Worm (Caenorhabditis elegans): ENCODE data around the gene duxl-1.
"Not testable (repeated sequence)": the region's sequence is repeated elsewhere in the genome, so short reads cannot be mapped to it uniquely, and the experiment has no call there.

DNA sequence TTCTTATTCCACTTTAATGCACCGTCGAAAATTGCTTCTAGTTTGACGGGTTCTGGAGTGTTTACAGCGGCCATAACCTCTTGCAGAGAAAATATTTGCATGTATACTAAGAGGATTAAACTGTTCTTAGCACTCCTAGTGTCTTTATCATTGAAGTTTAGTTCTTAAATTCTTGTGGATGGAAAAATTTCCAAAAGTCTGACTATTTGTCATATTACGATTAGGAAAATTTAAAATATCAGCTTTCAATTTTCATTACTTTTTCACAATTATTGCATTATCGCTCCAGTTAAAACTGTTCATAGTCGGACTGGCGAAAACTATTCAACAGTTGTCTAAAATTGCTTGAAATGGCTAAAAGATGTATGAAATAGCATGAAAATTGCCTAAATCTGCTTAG, 2.6 kb upstream of the duxl-1 start, which contains the start of gene ZC204.13:
- TF ChIP-seq him-1, dao-5 (tag; optimal IDR thresholded peaks at IDR 0.05): not testable (repeated sequence)

Measured in whole organism, L4/young adult.